Worm (Caenorhabditis elegans) whole organism, mixed stage, embryonic: ENCODE data around the gene tsg-101.

Experiments used
- ham-2 ChIP-seq: fragments of 200-800 bp; sonication (Bioruptor generic); optimal IDR thresholded peaks from 2 replicates; lab custom pipeline; 2018; ENCODE audit warnings: mild to moderate bottlenecking, missing genetic modification characterization, missing compliant biosample characterization
- lin-13 ChIP-seq: fragments of 150-350 bp; optimal IDR thresholded peaks from 2 replicates; lab custom pipeline; 2014; ENCODE audit warnings: missing biosample characterization, missing genetic modification characterization
- mab-5 ChIP-seq: fragments of 150-350 bp; optimal IDR thresholded peaks from 2 replicates; lab custom pipeline; 2014; ENCODE audit warnings: missing biosample characterization, missing genetic modification characterization
- mep-1 ChIP-seq: fragments of 150-350 bp; optimal IDR thresholded peaks from 2 replicates; lab custom pipeline; 2017; ENCODE audit warnings: missing biosample characterization, missing genetic modification reagents, missing genetic modification characterization, inconsistent platforms
- nhr-12 ChIP-seq: fragments of 150-350 bp; optimal IDR thresholded peaks from 2 replicates; lab custom pipeline; 2014; ENCODE audit warnings: missing biosample characterization, missing genetic modification characterization
- unc-39 ChIP-seq: fragments of 150-350 bp; optimal IDR thresholded peaks from 2 replicates; lab custom pipeline; 2014; ENCODE audit warnings: missing biosample characterization, missing genetic modification characterization
- zip-8 ChIP-seq: fragments of 150-350 bp; optimal IDR thresholded peaks from 2 replicates; lab custom pipeline; 2014; ENCODE audit warnings: missing biosample characterization, missing genetic modification characterization
- ztf-11 ChIP-seq: fragments of 150-350 bp; optimal IDR thresholded peaks from 2 replicates; lab custom pipeline; 2014; ENCODE audit warnings: missing biosample characterization, missing genetic modification characterization

ce11 chrIV:3516586-3516985 is 2.2 kb upstream of the tsg-101 start, which contains the start of gene unc-33:
- no peak for TF ChIP-seq mep-1 (tag; lab: Kevin White, UChicago)
- no peak for TF ChIP-seq unc-39 (tag; lab: Kevin White, UChicago)
- TF ChIP-seq zip-8 (tag; lab: Kevin White, UChicago) = no peak
- no peak for TF ChIP-seq ham-2
- TF ChIP-seq nhr-12 (tag; lab: Kevin White, UChicago) = no peak
- no peak for TF ChIP-seq mab-5
- no peak for TF ChIP-seq lin-13 (tag; lab: Kevin White, UChicago)
- TF ChIP-seq ztf-11 = no peak
